Fruit fly (Drosophila melanogaster) whole organism, adult: ENCODE results near the gene slow.

Source experiments
- CG33017 ChIP-seq: fragments of 200-800 bp; sonication (Bioruptor generic); optimal IDR thresholded peaks from 2 replicates; lab custom pipeline; 2018; ENCODE audit warnings: missing biosample characterization, mild to moderate bottlenecking, missing genetic modification characterization, moderate library complexity
- Hr96 ChIP-seq: fragments of 200-800 bp; sonication (Bioruptor generic); optimal IDR thresholded peaks from 2 replicates; lab custom pipeline; 2016; ENCODE audit warnings: missing biosample characterization, missing genetic modification characterization
- ovo ChIP-seq: fragments of 200-800 bp; sonication (Bioruptor generic); optimal IDR thresholded peaks from 2 replicates; lab custom pipeline; 2016; ENCODE audit warnings: missing biosample characterization, missing genetic modification characterization
- pad ChIP-seq: fragments of 200-800 bp; sonication (Bioruptor generic); optimal IDR thresholded peaks from 3 replicates; lab custom pipeline; 2017; ENCODE audit warnings: missing biosample characterization, missing genetic modification characterization, mild to moderate bottlenecking, moderate library complexity, missing genetic modification reagents
- toe ChIP-seq: fragments of 200-800 bp; sonication (Bioruptor generic); optimal IDR thresholded peaks from 2 replicates; lab custom pipeline; 2016; ENCODE audit warnings: missing biosample characterization, missing genetic modification characterization

DNA sequence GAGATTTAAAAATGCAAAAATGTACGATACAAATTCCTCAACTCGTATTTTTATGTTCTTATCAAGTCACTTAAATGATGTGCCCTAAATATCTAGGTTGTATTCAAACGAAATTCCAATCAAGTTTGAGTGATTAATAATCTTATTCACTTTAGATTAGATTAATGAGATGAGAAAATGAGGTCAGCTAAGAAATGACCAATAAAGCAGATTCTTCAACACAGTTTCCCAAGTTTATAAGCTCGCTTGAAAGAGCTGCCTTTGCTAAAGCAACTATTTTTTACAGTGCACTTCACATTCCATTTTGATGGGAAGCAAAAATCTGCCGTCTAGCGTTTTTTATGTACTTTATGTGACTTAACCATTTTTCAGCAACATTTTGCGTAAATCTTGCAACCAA is 37.9 kb upstream of the slow start:
- TF ChIP-seq pad (GFP tag; lab: Kevin White, UChicago) (no peak), CG33017 (tag; lab: Kevin White, UChicago) (no peak), Hr96 (GFP tag; lab: Kevin White, UChicago) (no peak), ovo (GFP tag; lab: Kevin White, UChicago) (no peak), toe (GFP tag; lab: Kevin White, UChicago) (no peak)
